Worm (Caenorhabditis elegans): ENCODE measurements around the gene F41E6.1.

- TF ChIP-seq ama-1 (optimal IDR thresholded peaks at IDR 0.05) (no peak), hmg-4 (GFP tag; optimal IDR thresholded peaks at IDR 0.05) (no peak), pes-1 (GFP tag; IDR thresholded peaks at IDR 0.05) (no peak)
Observed at ce11 chrV:8648251-8648650, 25.8 kb downstream of the F41E6.1 start.
